Worm (Caenorhabditis elegans) whole organism, early embryonic: Measurements from ENCODE around the gene btb-16.

Experiments used
- B0310.2 ChIP-seq: sonication (generic microtip); optimal IDR thresholded peaks from 2 replicates; lab custom pipeline; 2016; ENCODE audit warnings: mild to moderate bottlenecking, missing genetic modification characterization, missing compliant biosample characterization
- F13C5.2 ChIP-seq: sonication (generic microtip); optimal IDR thresholded peaks from 2 replicates; lab custom pipeline; 2017; ENCODE audit warnings: mild to moderate bottlenecking, missing genetic modification characterization, inconsistent platforms, missing compliant biosample characterization
- aly-1 ChIP-seq: sonication (generic microtip); optimal IDR thresholded peaks from 2 replicates; lab custom pipeline; 2016; ENCODE audit warnings: missing genetic modification characterization, missing compliant biosample characterization
- ama-1 ChIP-seq: fragments of 150-350 bp; optimal IDR thresholded peaks from 2 replicates; lab custom pipeline; 2014
- ceh-13 ChIP-seq: fragments of 200-800 bp; sonication (Bioruptor generic); optimal IDR thresholded peaks from 2 replicates; lab custom pipeline; 2018; ENCODE audit warnings: mild to moderate bottlenecking, missing genetic modification characterization, missing compliant biosample characterization
- pes-1 ChIP-seq: fragments of 200-800 bp; sonication (Bioruptor generic); IDR thresholded peaks from 2 replicates; pipeline ENCODE4 v1.3.6; 2022; ENCODE audit warnings: missing genetic modification reagents, missing genetic modification characterization, missing compliant biosample characterization
- scrt-1 ChIP-seq: fragments of 200-800 bp; sonication (Bioruptor generic); IDR thresholded peaks from 2 replicates; pipeline ENCODE4 v1.3.6; 2022; ENCODE audit warnings: missing genetic modification characterization, missing compliant biosample characterization
- sea-1 ChIP-seq: fragments of 200-800 bp; sonication (Bioruptor generic); conservative IDR thresholded peaks from 2 replicates; pipeline ENCODE4 v1.3.6; 2022; ENCODE audit warnings: missing genetic modification characterization, missing compliant biosample characterization
- tra-4 ChIP-seq: sonication (generic microtip); optimal IDR thresholded peaks from 2 replicates; lab custom pipeline; 2017; ENCODE audit warnings: missing genetic modification characterization, missing compliant biosample characterization

ce11 chrII:3340251-3340650 lies 43.6 kb downstream of the btb-16 start, which contains the start of gene F14D2.5:
- TF ChIP-seq ama-1 (no peak), F13C5.2 (tag; lab: Kevin White, UChicago) (no peak), sea-1 (no peak), B0310.2 (tag; lab: Kevin White, UChicago) (no peak), aly-1 (tag; lab: Kevin White, UChicago) (no peak), tra-4 (no peak), scrt-1 (GFP tag; lab: Robert Waterston, UW) (no peak), ceh-13 (GFP tag; lab: Kevin White, UChicago) (no peak), pes-1 (GFP tag; lab: Robert Waterston, UW) (no peak)
